Fruit fly (Drosophila melanogaster) whole organism, embryonic: ENCODE measurements around the gene Taf6.

Experiments
- Adf1 ChIP-seq: fragments of 200-800 bp; sonication (Bioruptor generic); IDR thresholded peaks from 2 replicates; pipeline ENCODE4 v1.3.6; 2022; ENCODE audit warnings: missing biosample characterization, missing genetic modification characterization
- Asciz ChIP-seq: fragments of 200-800 bp; sonication (Bioruptor generic); optimal IDR thresholded peaks from 2 replicates; lab custom pipeline; 2017; ENCODE audit warnings: missing biosample characterization, mild to moderate bottlenecking, missing genetic modification characterization, missing genetic modification reagents
- CG12391 ChIP-seq: fragments of 200-800 bp; sonication (Bioruptor generic); optimal IDR thresholded peaks from 3 replicates; lab custom pipeline; 2018; ENCODE audit warnings: missing biosample characterization, mild to moderate bottlenecking, missing genetic modification characterization, moderate library complexity
- CG16779 ChIP-seq: fragments of 200-800 bp; sonication (Bioruptor generic); IDR thresholded peaks from 2 replicates; pipeline ENCODE4 v1.3.6; 2022; ENCODE audit warnings: missing biosample characterization, missing genetic modification characterization
- CG17361 ChIP-seq: fragments of 200-800 bp; sonication (Bioruptor generic); IDR thresholded peaks from 3 replicates; pipeline ENCODE4 v1.3.6; 2022; ENCODE audit warnings: missing biosample characterization, missing genetic modification characterization
- CG4730 ChIP-seq: fragments of 200-800 bp; sonication (Bioruptor generic); IDR thresholded peaks from 2 replicates; pipeline ENCODE4 v1.3.6; 2022; ENCODE audit warnings: missing biosample characterization, missing genetic modification characterization
- CG6175 ChIP-seq: fragments of 200-800 bp; sonication (Bioruptor generic); IDR thresholded peaks from 3 replicates; pipeline ENCODE4 v1.3.6; 2022; ENCODE audit warnings: missing biosample characterization, missing genetic modification characterization
- CG9437 ChIP-seq: fragments of 200-800 bp; sonication (Bioruptor generic); optimal IDR thresholded peaks from 2 replicates; lab custom pipeline; 2018; ENCODE audit warnings: missing biosample characterization, mild to moderate bottlenecking, missing genetic modification characterization
- CTCF ChIP-seq: fragments of 200-800 bp; sonication (Bioruptor generic); optimal IDR thresholded peaks from 2 replicates; lab custom pipeline; 2017; ENCODE audit warnings: missing biosample characterization, mild to moderate bottlenecking, missing genetic modification characterization, moderate library complexity
- Ets97D ChIP-seq: fragments of 200-800 bp; sonication (Bioruptor generic); optimal IDR thresholded peaks from 3 replicates; lab custom pipeline; 2016; ENCODE audit warnings: missing biosample characterization, missing genetic modification characterization
- Lhr ChIP-seq: fragments of 200-800 bp; sonication (Bioruptor generic); optimal IDR thresholded peaks from 3 replicates; lab custom pipeline; 2017; ENCODE audit warnings: mild to moderate bottlenecking, missing biosample characterization, missing genetic modification reagents, missing genetic modification characterization
- Mes4 ChIP-seq: fragments of 200-800 bp; sonication (Bioruptor generic); optimal IDR thresholded peaks from 2 replicates; lab custom pipeline; 2016; ENCODE audit warnings: missing biosample characterization, missing genetic modification characterization

- TF ChIP-seq CG9437 (GFP tag; lab: Kevin White, UChicago) (no peak), CTCF (GFP tag; lab: Kevin White, UChicago) (no peak), Ets97D (GFP tag; lab: Kevin White, UChicago) (no peak), Asciz (no peak), CG17361 (GFP tag; lab: Robert Waterston, UW) (no peak), Mes4 (GFP tag; lab: Kevin White, UChicago) (no peak), Adf1 (peak; percentile 94), CG6175 (GFP tag; lab: Robert Waterston, UW) (peak; percentile 90), CG16779 (GFP tag; lab: Robert Waterston, UW) (no peak), Lhr (GFP tag; lab: Kevin White, UChicago) (no peak), CG12391 (no peak), CG4730 (GFP tag; lab: Robert Waterston, UW) (no peak)
These were observed 36.7 kb upstream of the Taf6 start for dm6 chr3L:19562146-19562700.
